Worm (Caenorhabditis elegans): ENCODE measurements around the gene T05A8.7.

DNA sequence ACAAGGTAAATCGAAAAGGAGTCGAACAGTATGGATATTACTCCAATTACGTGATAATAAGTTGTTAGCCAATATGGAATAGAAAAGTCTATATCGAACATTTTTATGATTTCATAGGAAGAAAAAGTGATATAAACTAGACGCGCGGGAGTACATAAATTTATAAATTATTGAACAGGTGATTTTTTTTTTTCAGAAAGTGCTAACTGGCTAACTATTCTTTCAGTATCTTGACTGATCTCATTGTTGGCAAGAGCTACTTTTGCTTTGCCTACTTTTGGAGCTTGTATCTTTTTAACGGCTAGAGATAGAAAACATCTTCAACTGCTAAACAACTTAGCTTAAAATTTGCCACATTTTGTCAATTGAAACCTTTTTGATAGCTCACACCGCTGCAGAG is 39.4 kb downstream of the T05A8.7 start, which contains the start of gene sri-60:
- no peak for TF ChIP-seq elt-2 (tag; optimal IDR thresholded peaks at IDR 0.05)
- no peak for TF ChIP-seq blmp-1 (tag; optimal IDR thresholded peaks at IDR 0.05)
- no peak for TF ChIP-seq xbp-1 (tag; optimal IDR thresholded peaks at IDR 0.05)
- no peak for TF ChIP-seq zag-1 (tag; optimal IDR thresholded peaks at IDR 0.05)
- no peak for TF ChIP-seq C16A3.4 (tag; optimal IDR thresholded peaks at IDR 0.05)
- TF ChIP-seq jun-1 (tag; optimal IDR thresholded peaks at IDR 0.05): no peak
- no peak for TF ChIP-seq irx-1 (tag; optimal IDR thresholded peaks at IDR 0.05)
- no peak for TF ChIP-seq aly-2 (tag; optimal IDR thresholded peaks at IDR 0.05)
- TF ChIP-seq ztf-4 (tag; optimal IDR thresholded peaks at IDR 0.05): no peak
- TF ChIP-seq sptf-1 (tag; optimal IDR thresholded peaks at IDR 0.05): no peak
- TF ChIP-seq vab-15 (tag; optimal IDR thresholded peaks at IDR 0.05): no peak
- no peak for TF ChIP-seq fkh-4 (tag; optimal IDR thresholded peaks at IDR 0.05; ENCODE audit: borderline replicate concordance)
- TF ChIP-seq tbx-2 (tag; optimal IDR thresholded peaks at IDR 0.05): no peak
- no peak for TF ChIP-seq ceh-90 (tag; optimal IDR thresholded peaks at IDR 0.05)

Data from whole organism, L1 larva.